Worm (Caenorhabditis elegans) whole organism, early embryonic: ENCODE results near the gene wht-2.

Experiments used
- B0310.2 ChIP-seq: sonication (generic microtip); optimal IDR thresholded peaks from 2 replicates; lab custom pipeline; 2016; ENCODE audit warnings: mild to moderate bottlenecking, missing genetic modification characterization, missing compliant biosample characterization
- F13C5.2 ChIP-seq: sonication (generic microtip); optimal IDR thresholded peaks from 2 replicates; lab custom pipeline; 2017; ENCODE audit warnings: mild to moderate bottlenecking, missing genetic modification characterization, inconsistent platforms, missing compliant biosample characterization
- aly-1 ChIP-seq: sonication (generic microtip); optimal IDR thresholded peaks from 2 replicates; lab custom pipeline; 2016; ENCODE audit warnings: missing genetic modification characterization, missing compliant biosample characterization
- ama-1 ChIP-seq: fragments of 150-350 bp; optimal IDR thresholded peaks from 2 replicates; lab custom pipeline; 2014
- ceh-13 ChIP-seq: fragments of 200-800 bp; sonication (Bioruptor generic); optimal IDR thresholded peaks from 2 replicates; lab custom pipeline; 2018; ENCODE audit warnings: mild to moderate bottlenecking, missing genetic modification characterization, missing compliant biosample characterization
- ceh-36 ChIP-seq: sonication (generic microtip); optimal IDR thresholded peaks from 2 replicates; lab custom pipeline; 2016; ENCODE audit warnings: missing genetic modification characterization, inconsistent platforms, missing compliant biosample characterization
- ets-7 ChIP-seq: sonication (generic microtip); optimal IDR thresholded peaks from 2 replicates; lab custom pipeline; 2016; ENCODE audit warnings: missing genotype, missing genetic modification characterization, missing compliant biosample characterization
- flt-1 ChIP-seq: fragments of 200-800 bp; sonication (Bioruptor generic); IDR thresholded peaks from 2 replicates; pipeline ENCODE4 v1.3.6; 2022; ENCODE audit warnings: missing genetic modification characterization, missing compliant biosample characterization
- hmbx-1 ChIP-seq: sonication (generic microtip); optimal IDR thresholded peaks from 2 replicates; lab custom pipeline; 2016; ENCODE audit warnings: mild to moderate bottlenecking, missing genetic modification characterization, missing compliant biosample characterization
- hmg-4 ChIP-seq: fragments of 200-800 bp; sonication (Bioruptor generic); optimal IDR thresholded peaks from 2 replicates; lab custom pipeline; 2018; ENCODE audit warnings: mild to moderate bottlenecking, missing genetic modification characterization, missing compliant biosample characterization
- hnd-1 ChIP-seq: sonication (generic microtip); optimal IDR thresholded peaks from 2 replicates; lab custom pipeline; 2016; ENCODE audit warnings: missing genetic modification characterization, missing compliant biosample characterization
- pes-1 ChIP-seq: fragments of 200-800 bp; sonication (Bioruptor generic); IDR thresholded peaks from 2 replicates; pipeline ENCODE4 v1.3.6; 2022; ENCODE audit warnings: missing genetic modification reagents, missing genetic modification characterization, missing compliant biosample characterization
- scrt-1 ChIP-seq: fragments of 200-800 bp; sonication (Bioruptor generic); IDR thresholded peaks from 2 replicates; pipeline ENCODE4 v1.3.6; 2022; ENCODE audit warnings: missing genetic modification characterization, missing compliant biosample characterization
- sea-1 ChIP-seq: fragments of 200-800 bp; sonication (Bioruptor generic); conservative IDR thresholded peaks from 2 replicates; pipeline ENCODE4 v1.3.6; 2022; ENCODE audit warnings: missing genetic modification characterization, missing compliant biosample characterization
- tbx-11 ChIP-seq: fragments of 200-800 bp; sonication (Bioruptor generic); IDR thresholded peaks from 2 replicates; pipeline ENCODE4 v1.3.6; 2022; ENCODE audit warnings: missing genetic modification characterization, missing compliant biosample characterization
- tbx-37 ChIP-seq: fragments of 200-800 bp; sonication (Bioruptor generic); conservative IDR thresholded peaks from 2 replicates; pipeline ENCODE4 v1.3.6; 2022; ENCODE audit warnings: missing genetic modification reagents, missing genetic modification characterization, missing compliant biosample characterization
- tra-4 ChIP-seq: sonication (generic microtip); optimal IDR thresholded peaks from 2 replicates; lab custom pipeline; 2017; ENCODE audit warnings: missing genetic modification characterization, missing compliant biosample characterization

wht-2 gene

DNA sequence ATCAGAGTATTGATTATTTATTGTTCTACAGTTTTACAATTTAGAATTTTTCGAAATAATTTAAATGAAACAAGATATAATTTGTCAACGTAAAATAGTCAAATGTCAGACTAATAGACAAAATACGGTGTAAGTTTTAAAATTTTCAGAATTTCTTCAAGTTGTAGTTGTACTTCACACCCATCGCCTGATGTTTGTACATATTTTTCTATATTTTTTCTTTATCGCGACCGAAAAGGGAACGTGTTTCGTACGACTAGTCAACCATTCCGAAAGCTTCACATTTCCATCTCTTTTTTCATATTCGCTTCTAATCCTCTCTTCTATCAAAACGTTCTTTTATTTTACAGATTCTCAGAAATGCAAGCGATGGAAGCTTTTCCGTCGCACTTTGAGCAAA, 34.2 kb downstream of the wht-2 start, which contains the start of gene twk-25:
twk-25 (plus strand) TSS at position 301 of the 400 bp plus-strand sequence.
- no peak for TF ChIP-seq B0310.2
- TF ChIP-seq aly-1 (tag; lab: Kevin White, UChicago), result no peak
- no peak for TF ChIP-seq F13C5.2
- TF ChIP-seq hnd-1 (tag; lab: Kevin White, UChicago), result no peak
- no peak for TF ChIP-seq hmbx-1
- no peak for TF ChIP-seq tbx-11 (GFP tag; lab: Robert Waterston, UW)
- TF ChIP-seq ets-7 (tag; lab: Kevin White, UChicago), result no peak
- TF ChIP-seq scrt-1 (GFP tag; lab: Robert Waterston, UW), result no peak
- no peak for TF ChIP-seq sea-1 (GFP tag; lab: Robert Waterston, UW)
- TF ChIP-seq tbx-37 (GFP tag; lab: Robert Waterston, UW), result no peak
- no peak for TF ChIP-seq tra-4 (tag; lab: Kevin White, UChicago)
- no peak for TF ChIP-seq hmg-4
- TF ChIP-seq ama-1 (lab: Kevin White, UChicago), result no peak
- TF ChIP-seq ceh-13 (GFP tag; lab: Kevin White, UChicago), result no peak
- TF ChIP-seq pes-1, result no peak

DNA sequence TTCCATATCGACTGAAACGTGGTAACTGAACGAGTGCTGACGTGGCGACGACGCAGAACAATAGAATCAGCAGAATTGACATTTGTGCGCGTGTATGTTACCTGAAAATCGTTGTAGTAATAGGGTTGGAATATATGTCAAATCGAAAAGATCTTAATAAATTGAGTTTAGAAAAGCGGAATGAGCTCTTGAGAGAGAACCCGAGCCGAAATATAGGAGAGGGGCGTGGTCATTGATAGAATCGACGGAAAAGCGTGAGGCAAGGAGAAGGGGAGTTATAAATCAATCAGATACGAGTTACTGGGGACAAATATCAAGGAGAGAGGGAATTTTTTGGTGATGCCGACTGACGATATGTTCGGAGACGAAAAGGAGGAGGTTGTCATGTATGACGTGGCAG, 40.4 kb downstream of the wht-2 start, which contains the start of gene M04B2.6:
M04B2.6 (minus strand) TSS at position 101 of the 400 bp plus-strand sequence.
- TF ChIP-seq ceh-36 (tag; lab: Kevin White, UChicago) (no peak), flt-1 (no peak)

DNA sequence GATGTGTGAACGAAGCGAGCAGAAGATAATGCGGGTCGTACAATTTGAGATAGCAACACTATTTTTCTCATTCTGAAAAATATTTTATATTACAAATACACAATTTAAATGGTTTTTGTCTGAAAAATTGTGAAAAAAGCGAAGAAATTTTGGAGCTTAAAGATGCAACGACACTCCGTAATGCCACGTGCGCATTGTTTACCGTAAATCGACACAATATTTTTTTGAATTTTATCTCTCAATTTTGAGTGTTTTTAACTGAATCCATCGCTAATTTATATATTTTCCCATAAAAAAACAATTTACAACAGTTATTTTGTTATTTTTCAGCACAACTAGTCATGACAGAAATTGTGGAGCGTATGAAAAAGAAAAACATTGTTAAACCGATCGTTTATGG, 50.7 kb downstream of the wht-2 start, which contains the start of the genes M04B2.4 and gfl-1:
M04B2.4 (minus strand) TSS at position 72 of the 400 bp plus-strand sequence.
gfl-1 (plus strand) TSS at position 331 of the 400 bp plus-strand sequence.
- TF ChIP-seq ama-1 (lab: Kevin White, UChicago), result no peak
- no peak for TF ChIP-seq scrt-1 (GFP tag; lab: Robert Waterston, UW)
- no peak for TF ChIP-seq ceh-13 (GFP tag; lab: Kevin White, UChicago)
- TF ChIP-seq sea-1 (GFP tag; lab: Robert Waterston, UW), result no peak
- no peak for TF ChIP-seq hnd-1 (tag; lab: Kevin White, UChicago)
- no peak for TF ChIP-seq ets-7 (tag; lab: Kevin White, UChicago)
- TF ChIP-seq hmg-4, result no peak
- no peak for TF ChIP-seq hmbx-1
- TF ChIP-seq B0310.2, result no peak
- TF ChIP-seq tbx-11 (GFP tag; lab: Robert Waterston, UW), result no peak
- TF ChIP-seq flt-1, result no peak
- no peak for TF ChIP-seq tbx-37 (GFP tag; lab: Robert Waterston, UW)
- no peak for TF ChIP-seq ceh-36 (tag; lab: Kevin White, UChicago)
- TF ChIP-seq F13C5.2, result no peak
- no peak for TF ChIP-seq pes-1

DNA sequence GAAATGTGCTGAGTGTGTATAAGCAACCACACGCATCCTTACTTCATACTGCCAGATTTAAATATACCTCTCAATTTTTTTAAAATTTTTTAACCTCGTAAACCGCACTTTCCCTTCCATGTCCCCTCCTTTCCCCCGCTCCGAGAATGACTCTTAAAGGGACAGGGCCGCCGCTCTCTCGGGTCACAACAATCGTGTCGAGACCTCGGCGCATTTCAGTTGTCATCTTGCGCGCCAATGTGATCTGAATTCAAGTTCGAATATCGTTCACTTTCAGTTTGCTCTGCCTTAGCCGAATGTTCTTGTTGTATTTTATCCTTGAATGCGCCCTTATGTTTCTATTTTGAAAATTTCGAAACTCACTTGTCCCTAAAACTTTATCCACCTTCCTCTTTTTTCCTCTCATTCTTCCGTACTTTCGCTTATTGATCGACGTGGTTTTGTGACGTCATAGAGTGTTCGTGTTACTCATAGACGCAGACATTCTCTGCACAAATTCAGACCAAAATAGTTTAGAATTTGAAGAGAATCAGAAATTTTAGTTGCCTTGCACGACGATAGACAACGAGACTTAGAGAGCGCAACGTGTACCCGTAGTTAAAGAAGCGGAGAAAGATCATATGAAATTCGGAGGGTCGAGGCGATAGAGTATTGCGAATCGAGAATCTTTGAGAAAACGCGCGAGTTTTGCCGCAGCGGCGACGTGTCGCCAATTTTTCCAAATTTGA, 52.2 kb downstream of the wht-2 start:
- TF ChIP-seq hnd-1 (tag; lab: Kevin White, UChicago) (no peak), ama-1 (lab: Kevin White, UChicago) (peak; percentile 12)
